Worm (Caenorhabditis elegans) whole organism, L1 larva: Measurements from ENCODE around the gene tram-1.

Experiments
- C16A3.4 ChIP-seq: fragments of 150-350 bp; optimal IDR thresholded peaks from 2 replicates; lab custom pipeline; 2014; ENCODE audit warnings: missing biosample characterization, missing genetic modification characterization
- C34B4.2 ChIP-seq: sonication (generic microtip); optimal IDR thresholded peaks from 2 replicates; lab custom pipeline; 2017; ENCODE audit warnings: mild to moderate bottlenecking, missing genetic modification characterization, missing compliant biosample characterization
- F16B12.6 ChIP-seq: fragments of 150-350 bp; optimal IDR thresholded peaks from 2 replicates; lab custom pipeline; 2014; ENCODE audit warnings: missing biosample characterization, missing genetic modification characterization
- aha-1 ChIP-seq: fragments of 150-350 bp; optimal IDR thresholded peaks from 2 replicates; lab custom pipeline; 2014; ENCODE audit warnings: missing biosample characterization, missing genetic modification characterization
- blmp-1 ChIP-seq: fragments of 150-350 bp; optimal IDR thresholded peaks from 2 replicates; lab custom pipeline; 2014; ENCODE audit warnings: missing biosample characterization, missing genetic modification characterization
- ceh-63 ChIP-seq: fragments of 200-800 bp; sonication (Bioruptor generic); optimal IDR thresholded peaks from 2 replicates; lab custom pipeline; 2018; ENCODE audit warnings: mild to moderate bottlenecking, missing genetic modification characterization, missing compliant biosample characterization
- ceh-82 ChIP-seq, 3 experiments: fragments of 150-350 bp in 1 of 3; sonication (generic microtip) in 2 of 3; optimal IDR thresholded peaks; 2 replicates each; lab custom pipeline; 2014 to 2017; ENCODE audit warnings: missing biosample characterization in 3 of 3, missing genetic modification characterization in 3 of 3
- ceh-88 ChIP-seq: fragments of 200-800 bp; sonication (Bioruptor generic); IDR thresholded peaks from 2 replicates; pipeline ENCODE4 v1.3.6; 2022; ENCODE audit warnings: missing genetic modification characterization, missing compliant biosample characterization
- ces-1 ChIP-seq: fragments of 150-350 bp; optimal IDR thresholded peaks from 2 replicates; lab custom pipeline; 2014; ENCODE audit warnings: missing biosample characterization, missing genetic modification reagents, missing genetic modification characterization
- dpl-1 ChIP-seq, 3 experiments: fragments of 150-350 bp in 2 of 3; sonication (generic microtip) in 1 of 3; optimal IDR thresholded peaks; 2 replicates each; lab custom pipeline; 2014 to 2017; ENCODE audit warnings: missing biosample characterization in 3 of 3, missing genetic modification characterization in 3 of 3, missing genetic modification reagents in 3 of 3
- dsc-1 ChIP-seq: sonication (generic microtip); optimal IDR thresholded peaks from 2 replicates; lab custom pipeline; 2016; ENCODE audit warnings: mild to moderate bottlenecking, missing genetic modification characterization, missing compliant biosample characterization
- efl-1 ChIP-seq, 4 experiments: fragments of 150-350 bp; optimal IDR thresholded peaks in 3 of 4; peaks in 1 of 4; 1 replicate in 1 of 4; 2 replicates in 3 of 4; lab custom pipeline; 2014; ENCODE audit warnings: missing biosample characterization in 2 of 4, missing genetic modification characterization in 2 of 4, missing genetic modification reagents in 2 of 4
- elt-2 ChIP-seq: sonication (generic microtip); optimal IDR thresholded peaks from 2 replicates; lab custom pipeline; 2016; ENCODE audit warnings: missing genetic modification characterization, mild to moderate bottlenecking, inconsistent platforms, missing compliant biosample characterization, missing genetic modification reagents
- elt-3 ChIP-seq, 6 experiments: fragments of 150-350 bp in 1 of 6; sonication (generic microtip); optimal IDR thresholded peaks; 2 replicates each; lab custom pipeline; 2017 to 2018; ENCODE audit warnings: missing biosample characterization in 6 of 6, missing genetic modification characterization in 6 of 6, inconsistent platforms in 1 of 6
- fkh-4 ChIP-seq: sonication (generic microtip); optimal IDR thresholded peaks from 2 replicates; lab custom pipeline; 2016; ENCODE audit warnings: missing compliant biosample characterization, missing genetic modification characterization, borderline replicate concordance
- fkh-8 ChIP-seq: sonication (generic microtip); optimal IDR thresholded peaks from 2 replicates; lab custom pipeline; 2016; ENCODE audit warnings: mild to moderate bottlenecking, missing genetic modification characterization, missing compliant biosample characterization
- hlh-17 ChIP-seq: fragments of 200-800 bp; sonication (Bioruptor generic); optimal IDR thresholded peaks from 2 replicates; lab custom pipeline; 2018; ENCODE audit warnings: missing genetic modification characterization, mild to moderate bottlenecking, missing compliant biosample characterization, moderate library complexity, borderline replicate concordance
- hpl-2 ChIP-seq: fragments of 150-350 bp; optimal IDR thresholded peaks from 2 replicates; lab custom pipeline; 2014; ENCODE audit warnings: missing biosample characterization, missing genetic modification reagents, missing genetic modification characterization
- lin-14 ChIP-seq: fragments of 200-800 bp; sonication (Bioruptor generic); optimal IDR thresholded peaks from 2 replicates; lab custom pipeline; 2018; ENCODE audit warnings: mild to moderate bottlenecking, missing genetic modification characterization, moderate library complexity, missing compliant biosample characterization
- lsy-2 ChIP-seq, 2 experiments: fragments of 150-350 bp; optimal IDR thresholded peaks; 2 replicates each; lab custom pipeline; 2014; ENCODE audit warnings: missing biosample characterization in 2 of 2, missing genetic modification characterization in 2 of 2
- mab-9 ChIP-seq: fragments of 200-800 bp; sonication (Bioruptor generic); IDR thresholded peaks from 2 replicates; pipeline ENCODE4 v1.3.6; 2022; ENCODE audit warnings: missing genetic modification reagents, missing genetic modification characterization, missing compliant biosample characterization
- mdl-1 ChIP-seq, 2 experiments: fragments of 150-350 bp; optimal IDR thresholded peaks; 2 replicates each; lab custom pipeline; 2014 to 2017; ENCODE audit warnings: missing biosample characterization in 2 of 2, missing genetic modification characterization in 2 of 2, inconsistent platforms in 1 of 2
- mef-2 ChIP-seq: fragments of 150-350 bp; optimal IDR thresholded peaks from 2 replicates; lab custom pipeline; 2014; ENCODE audit warnings: missing biosample characterization, missing genetic modification characterization
- mep-1 ChIP-seq: fragments of 150-350 bp; optimal IDR thresholded peaks from 2 replicates; lab custom pipeline; 2014; ENCODE audit warnings: missing biosample characterization, missing genetic modification characterization
- nhr-20 ChIP-seq: sonication (generic microtip); optimal IDR thresholded peaks from 2 replicates; lab custom pipeline; 2016; ENCODE audit warnings: mild to moderate bottlenecking, missing genetic modification characterization, missing compliant biosample characterization
- nhr-77 ChIP-seq: fragments of 150-350 bp; optimal IDR thresholded peaks from 2 replicates; lab custom pipeline; 2014; ENCODE audit warnings: missing biosample characterization, missing genetic modification characterization
- nhr-84 ChIP-seq: sonication (generic microtip); optimal IDR thresholded peaks from 2 replicates; lab custom pipeline; 2017; ENCODE audit warnings: missing biosample characterization, missing genetic modification characterization
- nhr-85 ChIP-seq: sonication (generic microtip); peaks from one replicate; lab custom pipeline; 2016; ENCODE audit warnings: missing genetic modification characterization, inconsistent platforms, missing compliant biosample characterization
- pqm-1 ChIP-seq: sonication (generic microtip); optimal IDR thresholded peaks from 3 replicates; lab custom pipeline; 2017; ENCODE audit warnings: missing biosample characterization, missing genetic modification characterization
- skn-1 ChIP-seq: fragments of 150-350 bp; optimal IDR thresholded peaks from 2 replicates; lab custom pipeline; 2014; ENCODE audit warnings: missing biosample characterization, missing genetic modification characterization
- snpc-4 ChIP-seq: fragments of 150-350 bp; optimal IDR thresholded peaks from 2 replicates; lab custom pipeline; 2014; ENCODE audit warnings: missing biosample characterization, missing genetic modification characterization
- tbx-2 ChIP-seq: sonication (generic microtip); optimal IDR thresholded peaks from 2 replicates; lab custom pipeline; 2016; ENCODE audit warnings: missing genetic modification characterization, missing compliant biosample characterization
- unc-62 ChIP-seq: fragments of 150-350 bp; optimal IDR thresholded peaks from 2 replicates; lab custom pipeline; 2014; ENCODE audit warnings: missing biosample characterization, missing genetic modification reagents, missing genetic modification characterization
- unc-86 ChIP-seq: sonication (generic microtip); optimal IDR thresholded peaks from 2 replicates; lab custom pipeline; 2016; ENCODE audit warnings: missing genetic modification characterization, missing compliant biosample characterization
- vab-15 ChIP-seq: sonication (generic microtip); optimal IDR thresholded peaks from 2 replicates; lab custom pipeline; 2017; ENCODE audit warnings: missing genotype, mild to moderate bottlenecking, missing genetic modification characterization, missing compliant biosample characterization
- xbp-1 ChIP-seq: sonication (generic microtip); optimal IDR thresholded peaks from 2 replicates; lab custom pipeline; 2016; ENCODE audit warnings: missing genetic modification characterization, missing compliant biosample characterization
- zip-4 ChIP-seq: fragments of 200-800 bp; sonication (Bioruptor generic); optimal IDR thresholded peaks from 2 replicates; lab custom pipeline; 2018; ENCODE audit warnings: mild to moderate bottlenecking, missing genetic modification characterization, moderate library complexity, missing compliant biosample characterization
- ztf-11 ChIP-seq, 2 experiments: sonication (generic microtip); optimal IDR thresholded peaks; 2 replicates each; lab custom pipeline; 2016 to 2017; ENCODE audit warnings: missing genetic modification characterization in 2 of 2, missing biosample characterization in 1 of 2, missing compliant biosample characterization in 1 of 2
- ztf-4 ChIP-seq: fragments of 150-350 bp; optimal IDR thresholded peaks from 2 replicates; lab custom pipeline; 2014; ENCODE audit warnings: missing biosample characterization, missing genetic modification characterization

tram-1 gene

ce11 chrIV:10221187-10221586 lies at the start of gene tram-1:
Gene tram-1, minus strand, starts transcription at chrIV:10221287.
- TF ChIP-seq fkh-8 (peak; percentile 37), snpc-4 (tag; lab: Kevin White, UChicago) (no peak)
- TF ChIP-seq, all 84 proteins: peak for 1

- peak; percentile 69 for TF ChIP-seq elt-2
- TF ChIP-seq C34B4.2 (tag; lab: Kevin White, UChicago), result no peak
- no peak for TF ChIP-seq efl-1 (optimal IDR thresholded peaks at IDR 0.05; lab: Kevin White, UChicago)
- peak in 1 of 2 experiments; percentile 24 for TF ChIP-seq efl-1 (GFP tag; optimal IDR thresholded peaks at IDR 0.05 in 1 of 2; lab: Kevin White, UChicago)
These were observed 48.2 kb upstream of the tram-1 start, which contains the start of the genes nspd-7 and Y43C5A.2 for ce11 chrIV:10269137-10269933. Gene nspd-7, minus strand, starts transcription at chrIV:10269187. Gene Y43C5A.2, plus strand, starts transcription at chrIV:10269883.

- TF ChIP-seq lin-14 (GFP tag; lab: Kevin White, UChicago), result peak; percentile 49
- no peak for TF ChIP-seq zip-4 (GFP tag; lab: Kevin White, UChicago)
- TF ChIP-seq mef-2, result no peak
- no peak for TF ChIP-seq hpl-2 (GFP tag; lab: Kevin White, UChicago)
- TF ChIP-seq lsy-2 (tag; optimal IDR thresholded peaks at IDR 0.05; lab: Kevin White, UChicago), result peak in 1 of 2 experiments; percentile 19
- peak in 4 of 6 experiments; percentile 64 to 94 (median 82) for TF ChIP-seq elt-3 (tag; optimal IDR thresholded peaks at IDR 0.05; lab: Kevin White, UChicago)
- no peak for TF ChIP-seq aha-1 (tag; lab: Kevin White, UChicago)
- TF ChIP-seq ztf-11 (tag; optimal IDR thresholded peaks at IDR 0.05; lab: Kevin White, UChicago), result no peak
- peak; percentile 79 for TF ChIP-seq blmp-1 (tag; lab: Kevin White, UChicago)
- peak; percentile 79 for TF ChIP-seq nhr-85 (tag; lab: Kevin White, UChicago)
- TF ChIP-seq hlh-17 (GFP tag; lab: Kevin White, UChicago), result no peak
These were observed 40.0 kb upstream of the tram-1 start for ce11 chrIV:10261061-10261460.

- TF ChIP-seq efl-1 (optimal IDR thresholded peaks at IDR 0.05; lab: Kevin White, UChicago) (no peak), efl-1 (GFP tag; optimal IDR thresholded peaks at IDR 0.05 in 1 of 2; lab: Kevin White, UChicago) (peak in 1 of 2 experiments; percentile 19), blmp-1 (tag; lab: Kevin White, UChicago) (peak; percentile 24), mep-1 (tag; lab: Kevin White, UChicago) (no peak)
These were observed 38.5 kb upstream of the tram-1 start, which contains the start of gene F01G10.9 for ce11 chrIV:10259557-10259956. Gene F01G10.9, minus strand, starts transcription at chrIV:10259657.

- no peak for TF ChIP-seq aha-1 (tag; lab: Kevin White, UChicago)
- no peak for TF ChIP-seq unc-86 (tag; lab: Kevin White, UChicago)
- TF ChIP-seq dpl-1 (GFP tag; optimal IDR thresholded peaks at IDR 0.05; lab: Kevin White, UChicago), result no peak
- TF ChIP-seq unc-62 (GFP tag; lab: Kevin White, UChicago), result no peak
- no peak for TF ChIP-seq ceh-82 (tag; optimal IDR thresholded peaks at IDR 0.05; lab: Kevin White, UChicago)
- TF ChIP-seq vab-15, result no peak
- TF ChIP-seq hpl-2 (GFP tag; lab: Kevin White, UChicago), result no peak
- 0 out of 2 replicates have a peak, but pooled peaks have one; percentile 6 for TF ChIP-seq ceh-88 (GFP tag; lab: Robert Waterston, UW)
- no peak for TF ChIP-seq fkh-4 (tag; lab: Kevin White, UChicago)
- no peak for TF ChIP-seq F16B12.6 (tag; lab: Kevin White, UChicago)
- TF ChIP-seq nhr-84 (tag; lab: Kevin White, UChicago), result no peak
- no peak for TF ChIP-seq C16A3.4 (tag; lab: Kevin White, UChicago)
- no peak for TF ChIP-seq ceh-63
- no peak for TF ChIP-seq pqm-1
- TF ChIP-seq lsy-2 (tag; optimal IDR thresholded peaks at IDR 0.05; lab: Kevin White, UChicago), result no peak
- no peak for TF ChIP-seq efl-1 (optimal IDR thresholded peaks at IDR 0.05; lab: Kevin White, UChicago)
- peak in 1 of 2 experiments; percentile 77 for TF ChIP-seq efl-1 (GFP tag; optimal IDR thresholded peaks at IDR 0.05 in 1 of 2; lab: Kevin White, UChicago)
- TF ChIP-seq nhr-77 (tag; lab: Kevin White, UChicago), result no peak
- TF ChIP-seq mab-9, result no peak
- no peak for TF ChIP-seq ztf-4 (tag; lab: Kevin White, UChicago)
- TF ChIP-seq dsc-1, result peak; percentile 98
- TF ChIP-seq ces-1 (GFP tag; lab: Kevin White, UChicago), result no peak
- no peak for TF ChIP-seq nhr-20
- no peak for TF ChIP-seq xbp-1 (tag; lab: Kevin White, UChicago)
- no peak for TF ChIP-seq mdl-1 (tag; optimal IDR thresholded peaks at IDR 0.05; lab: Kevin White, UChicago)
- no peak for TF ChIP-seq tbx-2 (tag; lab: Kevin White, UChicago)
- no peak for TF ChIP-seq elt-2
- no peak for TF ChIP-seq zip-4 (GFP tag; lab: Kevin White, UChicago)
- TF ChIP-seq skn-1 (tag; lab: Kevin White, UChicago), result no peak
These were observed 32.0 kb upstream of the tram-1 start for ce11 chrIV:10252886-10253639.
